Worm (Caenorhabditis elegans) whole organism, L2 larva: ENCODE measurements around the gene F16B3.3.

Experiments
- C34F6.9 ChIP-seq: fragments of 150-350 bp; optimal IDR thresholded peaks from 2 replicates; lab custom pipeline; 2014; ENCODE audit warnings: missing biosample characterization, missing genetic modification characterization
- F13H6.1 ChIP-seq: sonication (generic microtip); optimal IDR thresholded peaks from 2 replicates; lab custom pipeline; 2016; ENCODE audit warnings: missing genetic modification characterization, missing compliant biosample characterization
- Y55F3AM.14 ChIP-seq: fragments of 200-800 bp; sonication (Bioruptor generic); optimal IDR thresholded peaks from 2 replicates; lab custom pipeline; 2018; ENCODE audit warnings: mild to moderate bottlenecking, missing genetic modification characterization, missing compliant biosample characterization
- ZK546.5 ChIP-seq: sonication (generic microtip); optimal IDR thresholded peaks from 2 replicates; lab custom pipeline; 2017; ENCODE audit warnings: missing biosample characterization, missing genetic modification characterization
- alr-1 ChIP-seq: fragments of 150-350 bp; optimal IDR thresholded peaks from 2 replicates; lab custom pipeline; 2014; ENCODE audit warnings: missing biosample characterization, missing genetic modification characterization
- aly-2 ChIP-seq: fragments of 150-350 bp; optimal IDR thresholded peaks from 2 replicates; lab custom pipeline; 2014; ENCODE audit warnings: missing biosample characterization, missing genetic modification characterization
- ama-1 ChIP-seq: fragments of 150-350 bp; optimal IDR thresholded peaks from 2 replicates; lab custom pipeline; 2018; ENCODE audit warnings: inconsistent platforms
- blmp-1 ChIP-seq: sonication (generic microtip); optimal IDR thresholded peaks from 2 replicates; lab custom pipeline; 2017; ENCODE audit warnings: missing genetic modification characterization, mild to moderate bottlenecking, missing compliant biosample characterization, antibody characterized with exemption, moderate library complexity; ENCODE audit not compliant: insufficient read depth
- crh-2 ChIP-seq: sonication (generic microtip); optimal IDR thresholded peaks from 2 replicates; lab custom pipeline; 2017; ENCODE audit warnings: missing biosample characterization, missing genetic modification characterization
- dmd-4 ChIP-seq: sonication (generic microtip); optimal IDR thresholded peaks from 2 replicates; lab custom pipeline; 2017; ENCODE audit warnings: missing biosample characterization, missing genetic modification characterization
- elt-1 ChIP-seq: fragments of 150-350 bp; optimal IDR thresholded peaks from 2 replicates; lab custom pipeline; 2014; ENCODE audit warnings: missing biosample characterization, missing genetic modification characterization
- gmeb-1 ChIP-seq: fragments of 150-350 bp; optimal IDR thresholded peaks from 2 replicates; lab custom pipeline; 2014; ENCODE audit warnings: missing biosample characterization, missing genetic modification characterization
- lin-11 ChIP-seq: fragments of 150-350 bp; sonication (generic microtip); optimal IDR thresholded peaks from 2 replicates; lab custom pipeline; 2014; ENCODE audit warnings: missing biosample characterization, missing genetic modification characterization, inconsistent platforms, mixed read lengths
- lin-39 ChIP-seq: fragments of 150-350 bp; optimal IDR thresholded peaks from 2 replicates; lab custom pipeline; 2014; ENCODE audit warnings: missing biosample characterization, missing genetic modification reagents, missing genetic modification characterization
- lsy-2 ChIP-seq, 2 experiments: fragments of 150-350 bp in 1 of 2; sonication (generic microtip) in 1 of 2; optimal IDR thresholded peaks; 2 replicates each; lab custom pipeline; 2014 to 2017; ENCODE audit warnings: missing biosample characterization in 2 of 2, missing genetic modification characterization in 2 of 2
- mab-5 ChIP-seq: fragments of 150-350 bp; optimal IDR thresholded peaks from 2 replicates; lab custom pipeline; 2014; ENCODE audit warnings: missing biosample characterization, missing genetic modification characterization
- mbf-1 ChIP-seq: sonication (generic microtip); optimal IDR thresholded peaks from 2 replicates; lab custom pipeline; 2017; ENCODE audit warnings: missing biosample characterization, missing genetic modification characterization
- mdl-1 ChIP-seq, 2 experiments: fragments of 150-350 bp in 1 of 2; sonication (generic microtip) in 1 of 2; optimal IDR thresholded peaks; 2 replicates each; lab custom pipeline; 2017; ENCODE audit warnings: missing biosample characterization in 2 of 2, missing genetic modification characterization in 2 of 2
- nhr-10 ChIP-seq: sonication (generic microtip); optimal IDR thresholded peaks from 2 replicates; lab custom pipeline; 2017; ENCODE audit warnings: missing biosample characterization, missing genetic modification characterization
- nhr-12 ChIP-seq: fragments of 150-350 bp; optimal IDR thresholded peaks from 2 replicates; lab custom pipeline; 2014; ENCODE audit warnings: missing biosample characterization, missing genetic modification characterization
- nhr-129 ChIP-seq: fragments of 150-350 bp; optimal IDR thresholded peaks from 2 replicates; lab custom pipeline; 2014; ENCODE audit warnings: missing biosample characterization, missing genetic modification characterization
- nhr-21 ChIP-seq: fragments of 150-350 bp; optimal IDR thresholded peaks from 2 replicates; lab custom pipeline; 2014; ENCODE audit warnings: missing biosample characterization, missing genetic modification characterization
- nhr-23 ChIP-seq: fragments of 150-350 bp; optimal IDR thresholded peaks from 2 replicates; lab custom pipeline; 2014; ENCODE audit warnings: missing biosample characterization, missing genetic modification reagents, missing genetic modification characterization
- nhr-237 ChIP-seq: fragments of 150-350 bp; optimal IDR thresholded peaks from 2 replicates; lab custom pipeline; 2014; ENCODE audit warnings: missing biosample characterization, missing genetic modification characterization
- nhr-6 ChIP-seq: fragments of 150-350 bp; optimal IDR thresholded peaks from 2 replicates; lab custom pipeline; 2014; ENCODE audit warnings: missing biosample characterization, missing genetic modification characterization
- nhr-77 ChIP-seq: fragments of 150-350 bp; optimal IDR thresholded peaks from 2 replicates; lab custom pipeline; 2014; ENCODE audit warnings: missing biosample characterization, missing genetic modification characterization
- sem-4 ChIP-seq: fragments of 150-350 bp; optimal IDR thresholded peaks from 2 replicates; lab custom pipeline; 2014; ENCODE audit warnings: missing biosample characterization, missing genetic modification reagents, missing genetic modification characterization
- skn-1 ChIP-seq: sonication (generic microtip); optimal IDR thresholded peaks from 2 replicates; lab custom pipeline; 2017; ENCODE audit warnings: missing biosample characterization, missing genetic modification characterization
- sma-9 ChIP-seq, 2 experiments: fragments of 150-350 bp in 1 of 2; sonication (generic microtip) in 1 of 2; optimal IDR thresholded peaks; 2 replicates each; lab custom pipeline; 2014 to 2016; ENCODE audit warnings: missing genetic modification characterization in 2 of 2, mild to moderate bottlenecking in 1 of 2, missing biosample characterization in 1 of 2, missing compliant biosample characterization in 1 of 2, missing genetic modification reagents in 1 of 2, moderate library complexity in 1 of 2
- snpc-4 ChIP-seq: fragments of 150-350 bp; optimal IDR thresholded peaks from 2 replicates; lab custom pipeline; 2014; ENCODE audit warnings: missing biosample characterization, missing genetic modification characterization
- unc-39 ChIP-seq: fragments of 150-350 bp; optimal IDR thresholded peaks from 2 replicates; lab custom pipeline; 2014; ENCODE audit warnings: missing biosample characterization, missing genetic modification characterization
- zag-1 ChIP-seq: fragments of 150-350 bp; optimal IDR thresholded peaks from 2 replicates; lab custom pipeline; 2014; ENCODE audit warnings: missing biosample characterization, missing genetic modification characterization
- ztf-1 ChIP-seq: fragments of 200-800 bp; sonication (Bioruptor generic); conservative IDR thresholded peaks from 2 replicates; pipeline ENCODE4 v1.3.6; 2022; ENCODE audit warnings: missing genetic modification characterization, missing compliant biosample characterization
- ztf-11 ChIP-seq: sonication (generic microtip); optimal IDR thresholded peaks from 2 replicates; lab custom pipeline; 2017; ENCODE audit warnings: missing biosample characterization, missing genetic modification characterization

The F16B3.3 gene

DNA sequence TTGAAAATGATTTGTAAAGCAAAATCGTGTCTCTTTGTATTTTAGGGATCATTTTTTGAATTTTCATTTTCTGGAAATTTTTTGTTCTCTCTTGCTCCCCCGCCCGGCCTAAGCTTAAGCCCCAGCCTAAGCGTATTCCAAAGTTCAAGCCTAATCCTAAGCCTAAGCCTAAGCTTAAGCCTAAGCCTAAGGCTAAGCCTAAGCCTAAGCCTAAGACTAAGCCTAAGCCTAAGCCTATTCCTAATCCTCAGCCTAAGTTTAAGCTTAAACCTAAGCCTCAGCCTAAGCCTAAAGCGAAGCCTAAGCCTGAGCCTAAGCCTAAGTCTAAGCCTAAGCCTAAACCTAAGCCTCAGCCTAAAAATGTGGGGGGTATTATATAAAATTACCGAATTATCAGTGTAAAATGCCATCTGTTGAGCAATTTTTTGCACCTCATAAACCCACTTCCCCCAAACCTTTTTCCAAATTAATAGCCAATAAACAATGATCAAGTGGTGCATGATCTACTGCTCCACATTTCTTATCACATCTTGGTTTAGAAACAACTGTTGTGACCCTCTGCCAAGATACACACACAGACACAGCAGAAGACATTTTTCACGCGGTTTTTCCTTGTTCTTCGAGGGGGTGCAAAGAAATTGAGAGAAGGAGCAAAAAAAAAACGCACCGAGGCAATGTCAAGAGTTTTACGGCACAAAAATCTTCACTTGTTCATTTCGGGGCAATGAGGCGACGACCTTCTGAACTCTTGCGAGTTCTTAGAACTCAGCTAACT is 23.7 kb upstream of the F16B3.3 start:
- TF ChIP-seq skn-1 (no peak), blmp-1 (tag; lab: Kevin White, UChicago) (no peak), sma-9 (GFP tag; optimal IDR thresholded peaks at IDR 0.05; lab: Kevin White, UChicago) (peak; percentile 9), sma-9 (tag; optimal IDR thresholded peaks at IDR 0.05; lab: Kevin White, UChicago) (no peak)

DNA sequence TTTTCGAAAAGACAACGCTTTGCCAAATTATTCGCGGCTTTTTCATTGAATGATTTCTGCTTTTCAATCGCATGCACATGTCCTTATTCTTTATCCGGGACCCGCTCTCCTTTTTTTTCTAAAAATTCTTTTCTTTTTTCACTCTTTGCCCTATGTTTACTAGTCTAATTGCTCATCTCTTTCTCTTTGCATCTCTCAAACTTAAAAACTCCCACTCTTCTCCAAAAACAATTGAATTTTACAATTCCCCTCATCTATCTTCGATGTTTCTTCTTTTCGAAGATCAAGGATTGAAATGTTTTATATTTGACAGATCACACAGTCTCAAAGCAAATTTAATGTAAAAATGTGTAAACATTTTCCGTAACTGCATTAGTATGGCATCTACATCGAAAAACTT is 20.0 kb upstream of the F16B3.3 start:
- no peak for TF ChIP-seq aly-2 (tag; lab: Kevin White, UChicago)
- TF ChIP-seq mab-5: no peak
- no peak for TF ChIP-seq sem-4 (tag; lab: Kevin White, UChicago)
- no peak for TF ChIP-seq crh-2 (tag; lab: Kevin White, UChicago)
- TF ChIP-seq ztf-1 (GFP tag; lab: Robert Waterston, UW): no peak
- TF ChIP-seq, all 48 proteins: peak for 0

DNA sequence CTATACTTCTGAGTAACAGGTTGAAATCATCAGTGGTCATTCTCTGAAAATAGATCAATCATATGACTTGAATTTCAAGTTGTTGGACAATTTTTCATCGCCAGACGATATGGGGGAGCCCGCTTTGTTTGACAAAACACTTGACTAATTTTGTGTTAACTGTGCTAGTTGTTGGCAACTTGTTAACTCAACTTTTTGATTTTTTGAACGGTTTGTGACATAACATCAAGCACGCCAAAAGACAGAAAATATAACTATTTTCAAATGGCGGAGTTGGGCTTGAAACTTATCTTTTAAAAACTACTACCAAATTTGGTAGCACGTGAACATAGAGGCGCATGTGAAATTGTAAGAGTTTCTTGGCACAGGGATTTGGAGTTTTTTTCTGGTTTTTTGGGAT is 18.2 kb upstream of the F16B3.3 start:
- TF ChIP-seq lin-11: no peak
- TF ChIP-seq blmp-1 (tag; lab: Kevin White, UChicago): no peak
- TF ChIP-seq sem-4 (tag; lab: Kevin White, UChicago): no peak
- no peak for TF ChIP-seq zag-1 (tag; lab: Kevin White, UChicago)
- TF ChIP-seq aly-2 (tag; lab: Kevin White, UChicago): no peak
- no peak for TF ChIP-seq ztf-11
- no peak for TF ChIP-seq nhr-12
- TF ChIP-seq mbf-1: no peak
- TF ChIP-seq alr-1: no peak
- TF ChIP-seq C34F6.9 (tag; lab: Kevin White, UChicago): no peak
- no peak for TF ChIP-seq nhr-21 (tag; lab: Kevin White, UChicago)
- no peak for TF ChIP-seq lsy-2 (tag; optimal IDR thresholded peaks at IDR 0.05; lab: Kevin White, UChicago)
- no peak for TF ChIP-seq nhr-77 (tag; lab: Kevin White, UChicago)
- TF ChIP-seq ztf-1 (GFP tag; lab: Robert Waterston, UW): no peak
- no peak for TF ChIP-seq nhr-129 (tag; lab: Kevin White, UChicago)
- no peak for TF ChIP-seq unc-39 (tag; lab: Kevin White, UChicago)
- no peak for TF ChIP-seq ZK546.5 (tag; lab: Kevin White, UChicago)
- no peak for TF ChIP-seq dmd-4 (tag; lab: Kevin White, UChicago)
- no peak for TF ChIP-seq gmeb-1 (tag; lab: Kevin White, UChicago)

DNA sequence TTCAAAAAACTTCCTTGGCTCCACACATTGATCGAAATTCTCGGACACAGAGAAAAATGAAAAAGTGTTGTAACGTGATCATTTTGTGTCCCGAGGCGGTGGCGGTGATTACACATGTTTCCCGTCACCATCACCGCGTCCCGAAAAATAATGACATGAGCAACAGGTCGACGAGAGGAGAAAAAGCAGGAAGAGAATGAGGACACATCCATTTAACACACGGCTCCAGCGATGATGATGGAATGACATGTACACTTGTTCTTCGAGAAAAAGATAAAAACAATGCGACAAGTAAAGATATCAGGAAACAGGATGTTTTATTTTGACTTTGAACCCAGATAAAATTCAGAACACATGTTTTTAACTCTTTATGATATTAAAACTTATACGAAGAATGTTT is 9.6 kb upstream of the F16B3.3 start:
- TF ChIP-seq lsy-2 (tag; optimal IDR thresholded peaks at IDR 0.05; lab: Kevin White, UChicago) (peak in 1 of 2 experiments; percentile 12), crh-2 (tag; lab: Kevin White, UChicago) (no peak), nhr-12 (no peak), F13H6.1 (tag; lab: Kevin White, UChicago) (peak; percentile 31), nhr-129 (tag; lab: Kevin White, UChicago) (peak; percentile 46)

DNA sequence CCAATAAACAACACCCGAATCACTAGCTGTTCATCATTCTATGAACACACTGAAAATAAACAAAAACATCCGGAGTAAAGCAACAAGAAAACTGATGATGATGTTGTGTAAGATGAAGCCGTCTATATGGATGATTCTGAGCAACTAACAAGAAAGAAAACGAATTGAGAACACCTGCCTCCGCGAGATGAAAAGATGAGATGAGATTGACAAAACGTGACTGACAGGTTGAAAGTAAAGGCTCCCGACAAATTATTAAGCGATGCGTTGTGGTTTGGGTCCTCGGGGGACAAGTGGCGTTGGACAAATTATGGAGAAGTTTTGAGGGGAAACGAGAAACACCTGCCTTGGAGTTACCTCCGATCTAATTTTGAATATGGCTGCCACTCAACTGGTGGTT is 8.3 kb upstream of the F16B3.3 start:
- TF ChIP-seq mdl-1 (tag; optimal IDR thresholded peaks at IDR 0.05; lab: Kevin White, UChicago): no peak
- no peak for TF ChIP-seq nhr-237 (tag; lab: Kevin White, UChicago)
- TF ChIP-seq gmeb-1 (tag; lab: Kevin White, UChicago): no peak
- no peak for TF ChIP-seq F13H6.1 (tag; lab: Kevin White, UChicago)
- TF ChIP-seq ztf-11: no peak
- TF ChIP-seq nhr-6: no peak
- no peak for TF ChIP-seq Y55F3AM.14 (GFP tag; lab: Kevin White, UChicago)
- no peak for TF ChIP-seq nhr-23 (tag; lab: Kevin White, UChicago)
- no peak for TF ChIP-seq lin-39 (tag; lab: Kevin White, UChicago)
- TF ChIP-seq nhr-10 (tag; lab: Kevin White, UChicago): no peak
- no peak for TF ChIP-seq snpc-4 (tag; lab: Kevin White, UChicago)
- no peak for TF ChIP-seq alr-1
- TF ChIP-seq crh-2 (tag; lab: Kevin White, UChicago): no peak
- TF ChIP-seq nhr-21 (tag; lab: Kevin White, UChicago): no peak
- TF ChIP-seq mbf-1: no peak
- no peak for TF ChIP-seq elt-1 (tag; lab: Kevin White, UChicago)
- TF ChIP-seq ama-1 (lab: Kevin White, UChicago): no peak
